Worm (Caenorhabditis elegans) whole organism, young adult: Measurements from ENCODE around the gene F16B4.4.

Experiments
- C06A6.2 ChIP-seq: fragments of 200-800 bp; sonication (Bioruptor generic); conservative IDR thresholded peaks from 2 replicates; pipeline ENCODE4 v1.3.6; 2022; ENCODE audit warnings: missing genetic modification characterization, missing compliant biosample characterization
- F39B2.1 ChIP-seq: fragments of 200-800 bp; sonication (Bioruptor generic); IDR thresholded peaks from 2 replicates; pipeline ENCODE4 v1.3.6; 2022; ENCODE audit warnings: missing genetic modification reagents, missing genetic modification characterization, missing compliant biosample characterization
- F55B11.4 ChIP-seq: sonication (generic microtip); optimal IDR thresholded peaks from 2 replicates; lab custom pipeline; 2016; ENCODE audit warnings: missing compliant biosample characterization, missing genetic modification characterization, borderline replicate concordance; ENCODE audit not compliant: insufficient read depth
- ama-1 ChIP-seq, 3 experiments: fragments of 150-350 bp in 1 of 3; sonication (generic microtip) in 2 of 3; optimal IDR thresholded peaks; 2 replicates each; lab custom pipeline; 2014 to 2018; ENCODE audit warnings: missing biosample characterization in 2 of 3, missing genetic modification characterization in 2 of 3, missing genetic modification reagents in 2 of 3
- chd-7 ChIP-seq: sonication (generic microtip); optimal IDR thresholded peaks from 2 replicates; lab custom pipeline; 2016; ENCODE audit warnings: mild to moderate bottlenecking, missing genetic modification characterization, moderate library complexity, missing compliant biosample characterization
- dpff-1 ChIP-seq: sonication (generic microtip); optimal IDR thresholded peaks from 2 replicates; lab custom pipeline; 2017; ENCODE audit warnings: mild to moderate bottlenecking, missing genetic modification characterization, missing compliant biosample characterization
- gei-17 ChIP-seq: fragments of 200-800 bp; sonication (Bioruptor generic); optimal IDR thresholded peaks from 2 replicates; lab custom pipeline; 2018; ENCODE audit warnings: mild to moderate bottlenecking, missing genetic modification characterization, missing compliant biosample characterization
- lsl-1 ChIP-seq: fragments of 200-800 bp; sonication (Bioruptor generic); optimal IDR thresholded peaks from 2 replicates; lab custom pipeline; 2018; ENCODE audit warnings: mild to moderate bottlenecking, missing genetic modification characterization, moderate library complexity, missing compliant biosample characterization
- nfya-1 ChIP-seq: sonication (generic microtip); optimal IDR thresholded peaks from 2 replicates; lab custom pipeline; 2017; ENCODE audit warnings: antibody characterized with exemption, missing compliant biosample characterization, missing genetic modification characterization, borderline replicate concordance; ENCODE audit not compliant: insufficient read depth
- unc-130 ChIP-seq: sonication (generic microtip); optimal IDR thresholded peaks from 2 replicates; lab custom pipeline; 2016; ENCODE audit warnings: missing genetic modification reagents, missing genetic modification characterization, missing compliant biosample characterization
- ztf-26 ChIP-seq: sonication (generic microtip); optimal IDR thresholded peaks from 2 replicates; lab custom pipeline; 2017; ENCODE audit warnings: missing genetic modification characterization, missing compliant biosample characterization

- TF ChIP-seq chd-7 (tag; lab: Kevin White, UChicago) (no peak), ama-1 (optimal IDR thresholded peaks at IDR 0.05; lab: Kevin White, UChicago) (no peak), ama-1 (GFP tag; optimal IDR thresholded peaks at IDR 0.05; lab: Kevin White, UChicago) (no peak), F39B2.1 (GFP tag; lab: Robert Waterston, UW) (no peak), gei-17 (GFP tag; lab: Kevin White, UChicago) (no peak), nfya-1 (tag; lab: Kevin White, UChicago) (no peak), F55B11.4 (no peak), unc-130 (GFP tag; lab: Kevin White, UChicago) (no peak), C06A6.2 (no peak), lsl-1 (GFP tag; lab: Kevin White, UChicago) (no peak), dpff-1 (tag; lab: Kevin White, UChicago) (no peak), ztf-26 (tag; lab: Kevin White, UChicago) (no peak)
Measured at ce11 chrV:1621494-1621893, 27.7 kb downstream of the F16B4.4 start, which contains the start of gene nhr-117.
